Fruit fly (Drosophila melanogaster): ENCODE measurements around the gene CG6225.
A peak's percentile ranks its signal among the peaks of the same experiment; 100 is the strongest.

The CG6225 gene

DNA sequence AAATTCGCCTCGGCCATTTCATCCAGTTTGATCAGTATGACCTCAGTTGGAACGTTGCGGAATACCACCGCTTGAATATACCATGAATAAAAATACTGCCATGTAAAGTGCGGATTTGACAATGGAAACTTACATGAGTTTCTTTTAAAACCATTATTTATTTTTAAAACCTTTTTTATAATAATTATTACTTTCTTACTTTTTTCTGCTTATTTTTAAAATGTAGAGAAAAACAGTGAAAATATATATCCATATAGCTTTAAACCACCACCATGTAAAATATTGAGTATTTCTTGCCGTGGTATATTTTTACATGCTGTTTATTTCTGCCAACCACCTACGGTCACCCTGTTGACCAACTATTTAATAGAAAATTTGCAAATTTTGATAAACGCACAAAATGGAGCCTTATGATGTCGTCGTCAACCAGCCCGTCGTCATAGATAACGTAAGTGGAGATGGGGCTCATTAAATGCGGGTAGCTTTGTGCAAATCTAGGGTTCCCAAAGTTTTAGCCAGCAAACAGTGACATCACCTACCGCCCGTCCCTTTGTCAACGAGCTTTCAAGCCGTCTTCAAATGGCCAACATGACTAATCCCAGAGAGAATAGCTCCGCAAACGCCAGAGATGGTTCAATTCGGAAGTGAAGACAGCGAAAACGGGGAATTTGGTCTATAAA, 37.2 kb downstream of the CG6225 start, which contains the start of gene Arp1:
Arp1 (plus strand) TSS at position 322 of the 680 bp plus-strand sequence.
- TF ChIP-seq insv (optimal IDR thresholded peaks at IDR 0.05) (no peak), Sin3A (optimal IDR thresholded peaks at IDR 0.05) (no peak), ttk (optimal IDR thresholded peaks at IDR 0.05) (no peak), Myc (optimal IDR thresholded peaks at IDR 0.05) (no peak), h (optimal IDR thresholded peaks at IDR 0.05) (no peak), psq (optimal IDR thresholded peaks at IDR 0.05) (no peak)

DNA sequence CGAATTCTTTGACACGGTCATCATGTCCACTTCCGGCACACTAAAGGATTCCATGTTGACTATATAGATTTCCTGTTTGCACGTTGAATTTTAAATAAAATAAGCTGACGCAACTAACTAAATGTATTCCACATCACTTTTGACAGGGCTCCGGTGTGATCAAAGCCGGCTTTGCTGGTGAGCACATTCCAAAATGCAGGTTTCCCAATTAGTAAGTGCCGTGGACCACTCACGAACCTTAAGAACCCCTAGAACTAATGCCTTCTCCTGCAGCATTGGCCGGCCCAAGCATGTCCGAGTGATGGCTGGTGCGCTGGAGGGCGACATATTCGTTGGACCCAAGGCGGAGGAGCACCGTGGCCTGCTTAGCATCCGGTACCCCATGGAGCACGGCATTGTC, 38.1 kb downstream of the CG6225 start, which contains the start of gene CG31347:
CG31347 (minus strand) TSS at position 101 of the 400 bp plus-strand sequence.
- TF ChIP-seq ttk (optimal IDR thresholded peaks at IDR 0.05) (no peak), h (optimal IDR thresholded peaks at IDR 0.05) (no peak), Myc (optimal IDR thresholded peaks at IDR 0.05) (no peak), insv (optimal IDR thresholded peaks at IDR 0.05) (no peak), Sin3A (optimal IDR thresholded peaks at IDR 0.05) (no peak), psq (optimal IDR thresholded peaks at IDR 0.05) (no peak)

DNA sequence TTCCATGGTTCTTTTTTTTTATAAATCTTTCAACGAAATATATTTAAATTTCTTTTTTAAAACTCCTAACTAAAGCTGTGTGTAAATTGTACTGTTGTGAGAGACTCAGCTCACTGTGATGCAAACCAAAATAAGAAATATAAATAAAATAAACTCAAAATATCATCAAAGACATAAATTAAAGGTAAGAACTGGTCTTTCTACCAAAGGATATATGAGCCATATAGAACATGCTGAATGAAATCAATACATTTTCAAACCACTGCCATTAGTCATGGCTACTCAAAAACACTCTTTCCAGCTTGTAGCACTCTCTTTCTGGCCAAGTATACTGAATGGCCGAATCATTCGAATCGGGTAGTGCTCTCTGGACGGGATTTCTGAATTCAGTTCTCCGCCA, 40.4 kb downstream of the CG6225 start, which contains the start of the genes CG14391 and NijC:
CG14391 (minus strand) TSS at position 101 of the 400 bp plus-strand sequence.
NijC (plus strand) TSS at position 388 of the 400 bp plus-strand sequence.
- TF ChIP-seq h (optimal IDR thresholded peaks at IDR 0.05) (no peak), ttk (optimal IDR thresholded peaks at IDR 0.05) (no peak), psq (optimal IDR thresholded peaks at IDR 0.05) (no peak)

DNA sequence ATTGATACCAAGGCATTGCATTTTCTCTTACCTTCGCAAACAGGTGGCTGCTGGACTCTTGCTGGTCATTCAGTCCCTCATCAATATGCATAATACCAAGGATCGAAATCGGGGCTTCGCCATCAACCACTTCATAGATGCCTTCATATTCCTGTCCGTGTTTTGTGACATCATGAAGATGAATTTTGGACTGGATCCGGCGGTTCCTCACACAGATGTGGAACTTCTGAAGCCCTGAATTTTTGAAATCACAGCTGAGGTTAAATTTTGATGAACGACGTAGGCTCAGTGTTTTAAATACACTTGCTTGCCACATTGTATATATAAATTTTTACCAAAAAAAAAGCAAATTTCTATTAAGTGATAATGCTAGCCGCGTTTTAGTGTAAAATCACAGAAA, 42.6 kb downstream of the CG6225 start, which contains the start of gene Past1:
Past1 (plus strand) TSS at position 301 of the 400 bp plus-strand sequence.
- no peak for TF ChIP-seq h (optimal IDR thresholded peaks at IDR 0.05)
- TF ChIP-seq Sin3A (optimal IDR thresholded peaks at IDR 0.05): no peak
- TF ChIP-seq insv (optimal IDR thresholded peaks at IDR 0.05): no peak
- TF ChIP-seq Myc (optimal IDR thresholded peaks at IDR 0.05): no peak
- TF ChIP-seq ttk (optimal IDR thresholded peaks at IDR 0.05): no peak
- no peak for TF ChIP-seq psq (optimal IDR thresholded peaks at IDR 0.05)

DNA sequence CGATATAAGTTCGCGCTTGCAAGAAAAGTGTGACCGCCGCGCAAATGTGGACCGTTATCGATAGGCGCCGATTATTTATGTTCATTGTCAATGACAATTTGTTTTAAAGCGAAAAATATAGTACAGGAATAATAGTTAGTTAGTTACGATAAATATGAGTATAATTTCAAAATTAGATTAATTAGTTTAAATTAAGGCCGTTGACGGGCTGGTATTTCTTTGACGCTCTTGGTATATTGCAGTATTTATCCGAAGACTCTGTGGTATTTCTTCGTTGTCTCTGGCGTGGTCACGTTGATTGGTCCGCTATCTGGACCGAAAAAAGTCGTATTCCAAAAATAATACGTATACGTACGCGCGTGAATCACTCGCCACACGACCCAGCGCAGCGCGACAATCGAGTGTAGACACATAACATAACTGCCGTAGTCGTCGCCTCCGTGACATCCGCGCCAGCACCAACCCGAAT, 43.2 kb downstream of the CG6225 start:
- TF ChIP-seq Myc (optimal IDR thresholded peaks at IDR 0.05) (no peak), psq (optimal IDR thresholded peaks at IDR 0.05) (no peak)

DNA sequence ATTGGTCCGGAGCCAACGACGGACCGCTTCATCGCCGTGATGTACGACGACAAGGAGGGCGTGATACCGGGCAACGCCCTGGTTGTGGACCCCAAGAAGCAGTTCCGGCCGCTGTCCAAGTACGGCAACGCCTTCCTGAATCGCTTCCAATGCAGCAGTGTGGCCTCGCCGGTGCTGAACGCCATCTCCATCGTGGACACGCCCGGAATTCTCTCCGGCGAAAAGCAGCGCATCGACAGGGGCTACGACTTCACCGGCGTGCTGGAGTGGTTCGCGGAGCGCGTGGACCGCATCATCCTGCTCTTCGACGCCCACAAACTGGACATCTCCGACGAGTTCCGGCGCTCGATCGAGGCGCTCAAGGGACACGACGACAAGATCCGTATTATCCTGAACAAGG, 44.0 kb downstream of the CG6225 start:
- no peak for TF ChIP-seq insv (optimal IDR thresholded peaks at IDR 0.05)
- TF ChIP-seq h (optimal IDR thresholded peaks at IDR 0.05): no peak
- no peak for TF ChIP-seq Myc (optimal IDR thresholded peaks at IDR 0.05)
- no peak for TF ChIP-seq Sin3A (optimal IDR thresholded peaks at IDR 0.05)
- TF ChIP-seq ttk (optimal IDR thresholded peaks at IDR 0.05): peak; percentile 66
- TF ChIP-seq psq (optimal IDR thresholded peaks at IDR 0.05): no peak

DNA sequence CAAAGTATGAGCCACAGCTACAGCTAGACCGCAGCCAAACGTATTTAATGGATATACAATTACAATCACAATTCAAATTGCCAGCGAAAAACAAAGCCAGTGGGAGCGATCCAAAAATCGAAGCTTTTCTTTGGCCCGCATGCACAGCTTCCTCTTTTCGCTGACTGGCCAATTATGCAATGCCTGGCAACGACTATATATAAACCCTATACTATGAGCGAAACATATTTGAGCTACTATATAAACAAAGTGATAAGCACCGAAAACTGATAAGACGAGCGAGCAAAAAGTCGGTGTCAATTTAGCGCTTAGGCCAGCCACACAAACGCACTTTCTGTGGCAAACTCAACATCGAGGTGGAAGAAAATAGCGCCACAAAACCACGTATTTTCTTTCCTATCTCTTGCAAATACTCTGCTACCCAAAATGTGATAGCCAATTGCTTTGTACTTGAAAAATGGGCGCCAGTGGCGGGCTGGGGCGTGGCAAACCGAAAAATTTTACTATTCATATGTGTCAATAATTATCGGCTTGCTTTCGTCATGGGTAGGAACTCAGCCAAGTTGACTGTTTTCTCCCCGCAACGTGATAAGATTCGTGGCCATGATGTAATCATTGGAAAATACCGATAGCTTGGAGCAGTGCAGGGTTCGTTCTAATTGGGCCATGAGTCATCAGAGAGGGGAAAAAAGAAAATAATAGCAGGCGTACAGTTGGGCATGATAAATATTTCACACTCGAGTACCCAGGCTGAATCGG, 45.4 kb downstream of the CG6225 start:
- no peak for TF ChIP-seq ttk (optimal IDR thresholded peaks at IDR 0.05)
- TF ChIP-seq h (optimal IDR thresholded peaks at IDR 0.05): no peak
- no peak for TF ChIP-seq Myc (optimal IDR thresholded peaks at IDR 0.05)
- no peak for TF ChIP-seq psq (optimal IDR thresholded peaks at IDR 0.05)
- no peak for TF ChIP-seq Sin3A (optimal IDR thresholded peaks at IDR 0.05)
- no peak for TF ChIP-seq insv (optimal IDR thresholded peaks at IDR 0.05)

DNA sequence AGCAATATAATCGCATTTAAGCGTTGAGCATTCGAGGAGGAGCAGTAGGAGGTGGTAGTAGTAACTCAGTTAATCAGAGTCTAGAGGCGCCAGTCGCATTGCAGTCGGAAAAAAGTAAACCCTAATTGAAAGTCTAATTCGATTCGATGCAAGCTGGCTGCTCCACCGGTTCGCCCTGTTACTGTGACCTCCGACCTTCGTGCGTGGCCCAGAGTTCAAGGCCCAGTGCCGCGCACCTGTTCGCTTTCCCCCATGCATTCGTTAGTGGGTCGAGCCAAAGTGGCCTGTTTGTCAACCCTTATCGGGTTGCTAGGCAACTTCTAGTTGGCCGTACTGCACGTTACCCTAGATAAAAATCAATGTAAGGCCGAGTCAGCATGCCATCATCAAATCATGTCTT, 46.1 kb downstream of the CG6225 start:
- no peak for TF ChIP-seq Sin3A (optimal IDR thresholded peaks at IDR 0.05)
- TF ChIP-seq Myc (optimal IDR thresholded peaks at IDR 0.05): no peak
- TF ChIP-seq insv (optimal IDR thresholded peaks at IDR 0.05): no peak
- TF ChIP-seq ttk (optimal IDR thresholded peaks at IDR 0.05): no peak
- TF ChIP-seq h (optimal IDR thresholded peaks at IDR 0.05): no peak

DNA sequence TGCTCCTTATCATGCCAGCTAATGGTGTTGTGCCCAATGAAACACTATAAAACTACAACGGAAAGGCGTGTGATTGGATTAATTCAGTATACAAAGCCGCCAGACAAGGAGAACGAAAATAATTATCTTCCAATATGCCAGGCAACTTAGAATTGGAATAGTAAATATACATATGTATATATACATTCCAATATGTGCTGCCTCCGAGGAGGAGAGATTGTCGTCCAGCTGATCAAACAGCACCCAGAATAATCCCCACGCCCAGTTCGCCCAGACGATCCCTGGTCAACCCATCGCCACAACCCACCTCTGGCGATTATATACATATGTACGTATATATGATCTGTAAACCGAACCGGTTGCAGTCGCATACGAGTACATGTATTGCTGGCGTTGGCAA, 46.9 kb downstream of the CG6225 start:
- TF ChIP-seq Sin3A (optimal IDR thresholded peaks at IDR 0.05) (no peak), insv (optimal IDR thresholded peaks at IDR 0.05) (no peak), h (optimal IDR thresholded peaks at IDR 0.05) (no peak), ttk (optimal IDR thresholded peaks at IDR 0.05) (no peak), psq (optimal IDR thresholded peaks at IDR 0.05) (no peak), Myc (optimal IDR thresholded peaks at IDR 0.05) (no peak)

DNA sequence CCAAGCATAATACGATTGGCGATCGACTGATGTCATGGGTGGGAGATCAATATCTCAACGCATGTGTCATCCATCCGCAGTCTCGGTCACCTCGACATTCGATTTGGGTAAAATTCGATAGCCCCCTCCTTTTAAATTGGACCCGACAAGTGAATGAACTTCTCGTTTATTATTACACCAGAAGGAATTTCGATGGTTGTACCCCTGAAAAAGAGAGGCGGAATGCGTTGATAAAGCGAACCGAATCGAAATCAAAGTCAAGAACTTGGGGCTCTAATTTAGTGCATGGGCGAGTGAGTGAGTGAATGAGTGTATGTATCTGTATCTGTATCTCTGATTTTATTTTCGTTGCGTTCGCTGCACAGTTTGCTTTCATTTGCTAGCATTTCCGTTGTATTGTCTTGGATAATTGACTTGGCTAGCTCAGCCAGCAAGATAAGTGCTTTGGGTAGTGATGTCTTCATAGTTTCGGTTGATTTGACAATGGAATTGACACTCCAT, 47.7 kb downstream of the CG6225 start:
- TF ChIP-seq Sin3A (optimal IDR thresholded peaks at IDR 0.05) (no peak), ttk (optimal IDR thresholded peaks at IDR 0.05) (no peak), psq (optimal IDR thresholded peaks at IDR 0.05) (no peak), h (optimal IDR thresholded peaks at IDR 0.05) (no peak), insv (optimal IDR thresholded peaks at IDR 0.05) (no peak), Myc (optimal IDR thresholded peaks at IDR 0.05) (no peak)

DNA sequence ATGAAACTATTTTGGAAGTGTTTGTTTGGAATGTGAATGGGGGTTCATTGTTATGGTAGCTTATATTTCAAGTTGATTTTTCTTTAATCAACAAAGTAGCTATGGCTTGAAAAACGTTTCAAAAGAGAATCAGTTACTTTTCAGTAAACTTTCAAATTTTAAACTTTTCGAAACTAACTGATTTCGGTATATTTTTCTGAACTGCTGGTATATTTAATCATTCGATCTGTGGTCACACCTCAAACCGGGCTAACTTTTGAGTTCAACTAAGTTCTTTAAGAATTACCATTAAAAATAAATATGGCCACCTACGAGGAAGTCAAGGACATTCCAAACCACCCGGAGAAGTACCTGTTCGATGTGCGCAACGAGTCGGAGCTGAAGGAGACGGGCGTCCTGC, 50.5 kb downstream of the CG6225 start, which contains the start of gene CG12279:
CG12279 (plus strand) TSS at position 234 of the 400 bp plus-strand sequence.
- TF ChIP-seq Myc (optimal IDR thresholded peaks at IDR 0.05) (no peak), ttk (optimal IDR thresholded peaks at IDR 0.05) (no peak), psq (optimal IDR thresholded peaks at IDR 0.05) (no peak), Sin3A (optimal IDR thresholded peaks at IDR 0.05) (no peak), h (optimal IDR thresholded peaks at IDR 0.05) (no peak), insv (optimal IDR thresholded peaks at IDR 0.05) (no peak)
